Fruit fly (Drosophila melanogaster) whole organism, embryonic: Measurements from ENCODE around the gene CG7963.

ENCODE experiments used
- CG10147 ChIP-seq: fragments of 200-800 bp; sonication (Bioruptor generic); optimal IDR thresholded peaks from 2 replicates; lab custom pipeline; 2019; ENCODE audit warnings: missing biosample characterization, mild to moderate bottlenecking, missing genetic modification characterization, moderate library complexity
- CG10267 ChIP-seq: fragments of 200-800 bp; sonication (Bioruptor generic); optimal IDR thresholded peaks from 2 replicates; lab custom pipeline; 2018; ENCODE audit warnings: missing biosample characterization, mild to moderate bottlenecking, missing genetic modification characterization, moderate library complexity
- CG1233 ChIP-seq: fragments of 200-800 bp; sonication (Bioruptor generic); optimal IDR thresholded peaks from 4 replicates; lab custom pipeline; 2018; ENCODE audit warnings: missing biosample characterization, mild to moderate bottlenecking, missing genetic modification characterization
- CG13123 ChIP-seq: fragments of 200-800 bp; sonication (Bioruptor generic); optimal IDR thresholded peaks from 2 replicates; lab custom pipeline; 2016; ENCODE audit warnings: missing biosample characterization, missing genetic modification characterization
- CG15479 ChIP-seq: fragments of 200-800 bp; sonication (Bioruptor generic); optimal IDR thresholded peaks from 3 replicates; lab custom pipeline; 2019; ENCODE audit warnings: missing biosample characterization, mild to moderate bottlenecking, missing genetic modification characterization, moderate library complexity
- CG17328 ChIP-seq: fragments of 200-800 bp; sonication (Bioruptor generic); IDR thresholded peaks from 2 replicates; pipeline ENCODE4 v1.3.6; 2022; ENCODE audit warnings: missing biosample characterization, missing genetic modification characterization
- CG2678 ChIP-seq: fragments of 200-800 bp; sonication (Bioruptor generic); optimal IDR thresholded peaks from 3 replicates; lab custom pipeline; 2019; ENCODE audit warnings: missing biosample characterization, mild to moderate bottlenecking, missing genetic modification characterization, moderate library complexity
- CG30403 ChIP-seq: fragments of 200-800 bp; sonication (Bioruptor generic); optimal IDR thresholded peaks from 3 replicates; lab custom pipeline; 2016; ENCODE audit warnings: missing biosample characterization, missing genetic modification characterization
- CG31388 ChIP-seq: fragments of 200-800 bp; sonication (Bioruptor generic); optimal IDR thresholded peaks from 2 replicates; lab custom pipeline; 2016; ENCODE audit warnings: missing biosample characterization, missing genetic modification characterization
- CG3407 ChIP-seq: fragments of 200-800 bp; sonication (Bioruptor generic); optimal IDR thresholded peaks from 2 replicates; lab custom pipeline; 2018; ENCODE audit warnings: missing biosample characterization, mild to moderate bottlenecking, missing genetic modification characterization
- CG3995 ChIP-seq: fragments of 200-800 bp; sonication (Bioruptor generic); optimal IDR thresholded peaks from 3 replicates; lab custom pipeline; 2016; ENCODE audit warnings: missing biosample characterization, missing genetic modification characterization
- CG4820 ChIP-seq: fragments of 200-800 bp; sonication (Bioruptor generic); optimal IDR thresholded peaks from 3 replicates; lab custom pipeline; 2016; ENCODE audit warnings: missing biosample characterization, missing genetic modification characterization
- CG6272 ChIP-seq: fragments of 200-800 bp; sonication (Bioruptor generic); IDR thresholded peaks from 2 replicates; pipeline ENCODE4 v1.3.6; 2022; ENCODE audit warnings: missing biosample characterization, missing genetic modification characterization
- CG6791 ChIP-seq: fragments of 200-800 bp; sonication (Bioruptor generic); IDR thresholded peaks from 3 replicates; pipeline ENCODE4 v1.3.6; 2022; ENCODE audit warnings: missing biosample characterization, missing genetic modification characterization; ENCODE audit not compliant: partially characterized antibody
- CG7357 ChIP-seq: fragments of 200-800 bp; sonication (Bioruptor generic); IDR thresholded peaks from 3 replicates; pipeline ENCODE4 v1.3.6; 2022; ENCODE audit warnings: missing biosample characterization, missing genetic modification characterization
- CG7372 ChIP-seq: fragments of 200-800 bp; sonication (Bioruptor generic); IDR thresholded peaks from 2 replicates; pipeline ENCODE4 v1.3.6; 2022; ENCODE audit warnings: missing biosample characterization, missing genetic modification characterization
- CG7556 ChIP-seq: fragments of 200-800 bp; sonication (Bioruptor generic); optimal IDR thresholded peaks from 2 replicates; lab custom pipeline; 2017; ENCODE audit warnings: missing biosample characterization, mild to moderate bottlenecking, missing genetic modification characterization
- CG8388 ChIP-seq: fragments of 200-800 bp; sonication (Bioruptor generic); optimal IDR thresholded peaks from 2 replicates; lab custom pipeline; 2019; ENCODE audit warnings: missing biosample characterization, mild to moderate bottlenecking, missing genetic modification characterization, moderate library complexity
- CG9609 ChIP-seq: fragments of 200-800 bp; sonication (Bioruptor generic); optimal IDR thresholded peaks from 3 replicates; lab custom pipeline; 2016; ENCODE audit warnings: missing biosample characterization, missing genetic modification characterization
- Elba2 ChIP-seq: fragments of 200-800 bp; sonication (Bioruptor generic); optimal IDR thresholded peaks from 3 replicates; lab custom pipeline; 2016; ENCODE audit warnings: missing biosample characterization, missing genetic modification characterization
- HLH4C ChIP-seq: fragments of 200-800 bp; sonication (Bioruptor generic); IDR thresholded peaks from 3 replicates; pipeline ENCODE4 v1.3.6; 2022; ENCODE audit warnings: missing biosample characterization, missing genetic modification characterization; ENCODE audit not compliant: partially characterized antibody
- NC2α ChIP-seq: fragments of 200-800 bp; sonication (Bioruptor generic); optimal IDR thresholded peaks from 2 replicates; lab custom pipeline; 2016; ENCODE audit warnings: missing biosample characterization, missing genetic modification characterization
- Nf-YB ChIP-seq: fragments of 200-800 bp; sonication (Bioruptor generic); optimal IDR thresholded peaks from 3 replicates; lab custom pipeline; 2019; ENCODE audit warnings: missing biosample characterization, mild to moderate bottlenecking, missing genetic modification characterization, moderate library complexity
- NfI ChIP-seq: fragments of 200-800 bp; sonication (Bioruptor generic); optimal IDR thresholded peaks from 3 replicates; lab custom pipeline; 2018; ENCODE audit warnings: missing biosample characterization, mild to moderate bottlenecking, missing genetic modification characterization, moderate library complexity
- Six4 ChIP-seq: fragments of 200-800 bp; sonication (Bioruptor generic); optimal IDR thresholded peaks from 2 replicates; lab custom pipeline; 2016; ENCODE audit warnings: missing biosample characterization, missing genetic modification characterization
- Trl ChIP-seq, 3 experiments: fragments of >200 bp in 2 of 3; fragments of 200-800 bp in 1 of 3; sonication (Bioruptor generic) in 1 of 3; optimal IDR thresholded peaks; 2 replicates in 1 of 3; 3 replicates in 2 of 3; lab custom pipeline; 2016 to 2017; ENCODE audit warnings: missing biosample characterization in 1 of 3, missing genetic modification characterization in 1 of 3
- abd-A ChIP-seq: fragments of 200-800 bp; sonication (Bioruptor generic); optimal IDR thresholded peaks from 3 replicates; lab custom pipeline; 2019; ENCODE audit warnings: missing biosample characterization, mild to moderate bottlenecking, missing genetic modification characterization, moderate library complexity
- aop ChIP-seq: fragments of 200-800 bp; sonication (Bioruptor generic); IDR thresholded peaks from 2 replicates; pipeline ENCODE4 v1.3.6; 2022; ENCODE audit warnings: missing biosample characterization, missing genetic modification characterization
- br ChIP-seq: fragments of >200 bp; optimal IDR thresholded peaks from 2 replicates; lab custom pipeline; 2017
- dmrt11E ChIP-seq: fragments of 200-800 bp; sonication (Bioruptor generic); optimal IDR thresholded peaks from 3 replicates; lab custom pipeline; 2018; ENCODE audit warnings: missing biosample characterization, mild to moderate bottlenecking, missing genetic modification characterization, moderate library complexity
- gsb ChIP-seq: fragments of 200-800 bp; sonication (Bioruptor generic); IDR thresholded peaks from 2 replicates; pipeline ENCODE4 v1.3.6; 2022; ENCODE audit warnings: missing biosample characterization, missing genetic modification characterization
- insv ChIP-seq, 2 experiments: fragments of 200-800 bp; sonication (Bioruptor generic); optimal IDR thresholded peaks; 3 replicates each; lab custom pipeline; 2016 to 2018; ENCODE audit warnings: missing biosample characterization in 2 of 2, missing genetic modification characterization in 2 of 2
- mld ChIP-seq: fragments of 200-800 bp; sonication (Bioruptor generic); IDR thresholded peaks from 3 replicates; pipeline ENCODE4 v1.3.6; 2022; ENCODE audit warnings: missing biosample characterization, missing genetic modification characterization; ENCODE audit not compliant: partially characterized antibody
- nerfin-1 ChIP-seq: fragments of 200-800 bp; sonication (Bioruptor generic); optimal IDR thresholded peaks from 3 replicates; lab custom pipeline; 2019; ENCODE audit warnings: missing biosample characterization, mild to moderate bottlenecking, missing genetic modification characterization, moderate library complexity
- slbo ChIP-seq: fragments of 200-800 bp; sonication (Bioruptor generic); IDR thresholded peaks from 2 replicates; pipeline ENCODE4 v1.3.6; 2022; ENCODE audit warnings: missing biosample characterization, missing genetic modification characterization
- sr ChIP-seq: fragments of 200-800 bp; sonication (Bioruptor generic); IDR thresholded peaks from 3 replicates; pipeline ENCODE4 v1.3.6; 2022; ENCODE audit warnings: missing biosample characterization, missing genetic modification characterization
- tll ChIP-seq, 2 experiments: fragments of 200-800 bp in 1 of 2; fragments of >200 bp in 1 of 2; sonication (Bioruptor generic) in 1 of 2; optimal IDR thresholded peaks; 2 replicates each; lab custom pipeline; 2017 to 2019; ENCODE audit warnings: missing biosample characterization in 2 of 2, missing genetic modification characterization in 2 of 2, mild to moderate bottlenecking in 1 of 2, moderate library complexity in 1 of 2
- usp ChIP-seq: fragments of >200 bp; optimal IDR thresholded peaks from 2 replicates; lab custom pipeline; 2017; ENCODE audit warnings: missing biosample characterization, missing genetic modification characterization
- zen ChIP-seq: fragments of 200-800 bp; sonication (Bioruptor generic); optimal IDR thresholded peaks from 3 replicates; lab custom pipeline; 2018; ENCODE audit warnings: missing biosample characterization, mild to moderate bottlenecking, missing genetic modification characterization, moderate library complexity

Gene CG7963

DNA sequence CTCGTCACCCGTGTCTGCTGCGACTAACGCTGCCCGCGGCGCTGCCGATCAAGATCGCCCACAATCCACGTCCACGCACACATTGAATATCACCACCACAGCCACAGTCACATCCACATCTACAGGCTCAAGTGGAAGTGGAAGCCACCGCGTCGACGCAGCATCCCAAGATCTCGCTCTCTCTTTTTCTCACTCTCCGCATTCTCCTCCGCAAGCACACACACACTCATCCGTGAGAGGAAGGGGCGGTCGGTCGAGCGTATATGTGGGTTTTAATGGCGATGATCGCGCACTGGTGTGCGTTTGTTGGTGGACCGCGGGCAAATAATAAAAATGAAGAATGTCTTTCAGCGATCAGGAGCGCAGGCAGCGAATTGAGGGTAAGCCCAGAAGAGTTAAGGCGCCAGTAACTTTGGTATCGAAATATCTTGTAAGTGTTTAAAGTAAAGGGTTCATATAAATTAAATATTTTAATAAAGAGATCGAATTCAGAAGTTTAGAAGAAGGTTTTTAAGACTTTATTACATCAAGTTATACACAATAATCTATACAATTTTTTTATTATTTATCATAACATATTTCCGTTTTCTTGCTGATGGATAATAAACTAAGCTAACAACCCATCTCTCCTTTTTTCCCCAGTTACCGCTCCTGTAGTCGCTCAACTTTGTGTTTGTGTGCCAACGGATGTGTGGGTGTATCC is 28.7 kb upstream of the CG7963 start, which contains the start of gene Poxm (continued):
- peak; percentile 88 for TF ChIP-seq Six4 (GFP tag; lab: Kevin White, UChicago)
- peak; percentile 90 for TF ChIP-seq nerfin-1
- peak; percentile 91 for TF ChIP-seq dmrt11E (tag; lab: Kevin White, UChicago)
- TF ChIP-seq CG17328 (GFP tag; lab: Robert Waterston, UW), result peak; percentile 74
- TF ChIP-seq NC2α, result no peak
- TF ChIP-seq HLH4C (GFP tag; lab: Robert Waterston, UW), result no peak
- peak; percentile 83 for TF ChIP-seq CG6272 (GFP tag; lab: Robert Waterston, UW)
- TF ChIP-seq abd-A, result no peak
- peak; percentile 94 for TF ChIP-seq CG4820 (GFP tag; lab: Kevin White, UChicago)
- peak; percentile 85 for TF ChIP-seq CG3407 (GFP tag; lab: Kevin White, UChicago)
- TF ChIP-seq CG13123 (GFP tag; lab: Kevin White, UChicago), result peak; percentile 74
- TF ChIP-seq CG10147 (GFP tag; lab: Kevin White, UChicago), result peak; percentile 85
- peak; percentile 96 for TF ChIP-seq CG2678 (tag; lab: Kevin White, UChicago)
- TF ChIP-seq CG3995, result no peak
- peak; percentile 89 for TF ChIP-seq CG1233
- TF ChIP-seq usp (GFP tag; lab: Kevin White, UChicago), result no peak
- TF ChIP-seq br (lab: Kevin White, UChicago), result no peak
- peak; percentile 7 for TF ChIP-seq CG9609
- TF ChIP-seq aop (GFP tag; lab: Robert Waterston, UW), result no peak
- TF ChIP-seq mld, result 0 out of 3 replicates have a peak, but pooled peaks have one; percentile 49
- TF ChIP-seq, all 482 proteins: peak for 370

DNA sequence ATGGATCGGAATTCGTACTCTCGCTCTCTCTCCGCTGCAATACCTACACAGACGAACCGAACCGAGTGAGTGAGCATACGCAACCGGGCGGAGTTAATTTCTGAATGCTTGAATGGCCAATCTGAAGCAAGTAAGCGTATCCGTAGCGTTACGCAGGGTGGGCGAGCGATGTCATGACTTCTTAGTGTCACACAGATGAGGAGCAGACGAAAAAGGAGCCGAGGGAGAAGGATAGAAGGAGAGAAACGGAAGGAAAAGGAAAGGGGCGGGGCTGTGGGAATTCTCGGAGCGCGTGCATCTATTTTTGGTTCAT is 28.2 kb upstream of the CG7963 start:
- TF ChIP-seq sr (GFP tag; lab: Robert Waterston, UW) (peak; percentile 78; the same call in 2 of the 3 replicates), CG8388 (GFP tag; lab: Kevin White, UChicago) (no peak), CG10267 (tag; lab: Kevin White, UChicago) (no peak), CG30403 (GFP tag; lab: Kevin White, UChicago) (peak; percentile 19), CG7556 (GFP tag; lab: Kevin White, UChicago) (peak; percentile 31), NfI (GFP tag; lab: Kevin White, UChicago) (no peak), CG7357 (GFP tag; lab: Robert Waterston, UW) (0 out of 3 replicates have a peak, but pooled peaks have one; percentile 4), slbo (no peak), CG31388 (GFP tag; lab: Kevin White, UChicago) (no peak), Trl (optimal IDR thresholded peaks at IDR 0.05; lab: Kevin White, UChicago) (peak in 1 of 2 experiments; percentile 54), Trl (GFP tag; optimal IDR thresholded peaks at IDR 0.05; lab: Kevin White, UChicago) (no peak), CG6791 (GFP tag; lab: Robert Waterston, UW) (peak; percentile 19; the same call in 1 of the 3 replicates), Nf-YB (GFP tag; lab: Kevin White, UChicago) (peak; percentile 91)

DNA sequence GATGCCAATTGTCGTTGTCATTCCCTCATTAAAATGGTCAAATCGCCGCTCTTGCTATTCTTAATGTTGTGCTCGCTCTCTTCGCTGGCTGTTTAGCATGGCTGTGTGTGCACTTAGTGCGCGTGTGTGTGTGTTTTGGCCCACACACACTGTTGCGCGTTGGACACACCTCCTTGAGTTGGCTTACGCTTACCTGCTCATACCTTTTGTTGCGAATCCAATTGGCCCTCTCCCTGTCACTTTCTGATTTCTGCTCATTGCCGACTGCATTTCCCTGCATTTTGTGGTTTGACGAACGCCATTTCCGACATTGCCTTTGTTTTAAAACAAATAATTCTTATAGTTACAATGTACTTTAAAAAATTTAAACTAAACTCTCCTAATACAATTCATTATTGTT is 27.6 kb upstream of the CG7963 start:
- peak; percentile 93 for TF ChIP-seq Elba2 (GFP tag; lab: Kevin White, UChicago)
- peak; percentile 44 for TF ChIP-seq zen (tag; lab: Kevin White, UChicago)
- TF ChIP-seq insv (GFP tag; optimal IDR thresholded peaks at IDR 0.05; lab: Kevin White, UChicago), result peak in 1 of 2 experiments; percentile 8
- no peak for TF ChIP-seq gsb (GFP tag; lab: Robert Waterston, UW)
- TF ChIP-seq tll (GFP tag; optimal IDR thresholded peaks at IDR 0.05; lab: Kevin White, UChicago), result peak in 1 of 2 experiments; percentile 27
- TF ChIP-seq CG10147 (GFP tag; lab: Kevin White, UChicago), result no peak
- TF ChIP-seq CG15479 (GFP tag; lab: Kevin White, UChicago), result peak; percentile 41
- TF ChIP-seq CG7372 (GFP tag; lab: Robert Waterston, UW), result 0 out of 2 replicates have a peak, but pooled peaks have one; percentile 3
